Worm (Caenorhabditis elegans) whole organism, late embryonic: ENCODE data around the gene nlp-56.

Experiments used
- C08G9.2 ChIP-seq: sonication (generic microtip); optimal IDR thresholded peaks from 2 replicates; lab custom pipeline; 2016; ENCODE audit warnings: mild to moderate bottlenecking, missing genetic modification characterization, moderate library complexity, missing compliant biosample characterization
- C38D4.7 ChIP-seq: fragments of 200-800 bp; sonication (Bioruptor generic); optimal IDR thresholded peaks from 2 replicates; lab custom pipeline; 2018; ENCODE audit warnings: mild to moderate bottlenecking, missing genetic modification characterization, moderate library complexity, missing compliant biosample characterization
- F13H6.1 ChIP-seq: sonication (generic microtip); optimal IDR thresholded peaks from 2 replicates; lab custom pipeline; 2016; ENCODE audit warnings: missing genetic modification characterization, missing compliant biosample characterization
- K09A11.1 ChIP-seq: sonication (generic microtip); optimal IDR thresholded peaks from 2 replicates; lab custom pipeline; 2017; ENCODE audit warnings: antibody characterized with exemption, mild to moderate bottlenecking, missing genetic modification characterization, missing compliant biosample characterization; ENCODE audit not compliant: insufficient read depth
- T23F11.4 ChIP-seq: fragments of 200-800 bp; sonication (Bioruptor generic); optimal IDR thresholded peaks from 2 replicates; lab custom pipeline; 2018; ENCODE audit warnings: mild to moderate bottlenecking, missing genetic modification characterization, missing compliant biosample characterization
- Y22D7AL.16 ChIP-seq: sonication (generic microtip); optimal IDR thresholded peaks from 2 replicates; lab custom pipeline; 2016; ENCODE audit warnings: missing genetic modification characterization, missing compliant biosample characterization
- ahr-1 ChIP-seq: sonication (generic microtip); optimal IDR thresholded peaks from 2 replicates; lab custom pipeline; 2016; ENCODE audit warnings: missing genetic modification characterization, missing compliant biosample characterization
- ama-1 ChIP-seq: fragments of 150-350 bp; optimal IDR thresholded peaks from 2 replicates; lab custom pipeline; 2014
- ceh-14 ChIP-seq: sonication (generic microtip); optimal IDR thresholded peaks from 2 replicates; lab custom pipeline; 2016; ENCODE audit warnings: missing genotype, missing genetic modification characterization, missing compliant biosample characterization
- ceh-18 ChIP-seq: sonication (generic microtip); optimal IDR thresholded peaks from 2 replicates; lab custom pipeline; 2016; ENCODE audit warnings: missing genetic modification characterization, missing compliant biosample characterization
- ceh-19 ChIP-seq: fragments of 200-800 bp; sonication (Bioruptor generic); optimal IDR thresholded peaks from 2 replicates; lab custom pipeline; 2018; ENCODE audit warnings: mild to moderate bottlenecking, missing genetic modification characterization, missing compliant biosample characterization
- ceh-2 ChIP-seq: sonication (generic microtip); optimal IDR thresholded peaks from 2 replicates; lab custom pipeline; 2016; ENCODE audit warnings: missing genotype, missing genetic modification characterization, missing compliant biosample characterization
- ceh-22 ChIP-seq: sonication (generic microtip); optimal IDR thresholded peaks from 2 replicates; lab custom pipeline; 2017; ENCODE audit warnings: missing biosample characterization, missing genetic modification characterization
- ceh-31 ChIP-seq: sonication (generic microtip); optimal IDR thresholded peaks from 2 replicates; lab custom pipeline; 2016; ENCODE audit warnings: missing genetic modification characterization, missing compliant biosample characterization
- ceh-45 ChIP-seq: fragments of 200-800 bp; sonication (Bioruptor generic); IDR thresholded peaks from 2 replicates; pipeline ENCODE4 v1.3.6; 2022; ENCODE audit warnings: missing genetic modification reagents, missing genetic modification characterization, missing compliant biosample characterization
- ceh-48 ChIP-seq: sonication (generic microtip); optimal IDR thresholded peaks from 2 replicates; lab custom pipeline; 2016; ENCODE audit warnings: missing genetic modification characterization, inconsistent platforms, missing compliant biosample characterization
- ceh-6 ChIP-seq: fragments of 200-800 bp; sonication (Bioruptor generic); optimal IDR thresholded peaks from 2 replicates; lab custom pipeline; 2018; ENCODE audit warnings: mild to moderate bottlenecking, missing genetic modification characterization, missing compliant biosample characterization
- dve-1 ChIP-seq: sonication (generic microtip); optimal IDR thresholded peaks from 2 replicates; lab custom pipeline; 2017; ENCODE audit warnings: antibody characterized with exemption, mild to moderate bottlenecking, missing genetic modification characterization, missing compliant biosample characterization
- elt-2 ChIP-seq: sonication (generic microtip); optimal IDR thresholded peaks from 2 replicates; lab custom pipeline; 2016; ENCODE audit warnings: missing genetic modification reagents, missing genetic modification characterization, missing compliant biosample characterization
- ets-4 ChIP-seq: sonication (generic microtip); optimal IDR thresholded peaks from 2 replicates; lab custom pipeline; 2016; ENCODE audit warnings: missing genetic modification characterization, missing compliant biosample characterization
- eyg-1 ChIP-seq: sonication (generic microtip); optimal IDR thresholded peaks from 2 replicates; lab custom pipeline; 2016; ENCODE audit warnings: missing genotype, missing genetic modification characterization, missing compliant biosample characterization
- fkh-6 ChIP-seq: sonication (generic microtip); optimal IDR thresholded peaks from 2 replicates; lab custom pipeline; 2016; ENCODE audit warnings: missing genetic modification characterization, missing compliant biosample characterization
- hlh-13 ChIP-seq: fragments of 200-800 bp; sonication (Bioruptor generic); optimal IDR thresholded peaks from 2 replicates; lab custom pipeline; 2018; ENCODE audit warnings: mild to moderate bottlenecking, missing genetic modification characterization, missing compliant biosample characterization
- hlh-6 ChIP-seq: sonication (generic microtip); optimal IDR thresholded peaks from 2 replicates; lab custom pipeline; 2016; ENCODE audit warnings: missing genotype, missing genetic modification characterization, missing compliant biosample characterization
- hlh-8 ChIP-seq: sonication (generic microtip); optimal IDR thresholded peaks from 2 replicates; lab custom pipeline; 2016; ENCODE audit warnings: missing genotype, missing genetic modification characterization, missing compliant biosample characterization
- lim-6 ChIP-seq: sonication (generic microtip); optimal IDR thresholded peaks from 2 replicates; lab custom pipeline; 2016; ENCODE audit warnings: missing genetic modification characterization, missing compliant biosample characterization
- madf-2 ChIP-seq: sonication (generic microtip); optimal IDR thresholded peaks from 2 replicates; lab custom pipeline; 2017; ENCODE audit warnings: missing genetic modification characterization, missing compliant biosample characterization
- nfya-1 ChIP-seq: sonication (generic microtip); optimal IDR thresholded peaks from 2 replicates; lab custom pipeline; 2017; ENCODE audit warnings: missing genetic modification characterization, mild to moderate bottlenecking, missing compliant biosample characterization, antibody characterized with exemption, moderate library complexity
- nhr-11 ChIP-seq: fragments of 150-350 bp; optimal IDR thresholded peaks from 2 replicates; lab custom pipeline; 2014; ENCODE audit warnings: missing biosample characterization, missing genetic modification characterization
- nhr-232 ChIP-seq: sonication (generic microtip); optimal IDR thresholded peaks from 2 replicates; lab custom pipeline; 2016; ENCODE audit warnings: missing genetic modification characterization, missing compliant biosample characterization
- npax-4 ChIP-seq: sonication (generic microtip); optimal IDR thresholded peaks from 2 replicates; lab custom pipeline; 2016; ENCODE audit warnings: missing genetic modification characterization, missing compliant biosample characterization
- pag-3 ChIP-seq: sonication (generic microtip); optimal IDR thresholded peaks from 2 replicates; lab custom pipeline; 2016; ENCODE audit warnings: missing compliant biosample characterization, missing genetic modification characterization, borderline replicate concordance
- pat-9 ChIP-seq: fragments of 200-800 bp; sonication (Bioruptor generic); optimal IDR thresholded peaks from 2 replicates; lab custom pipeline; 2018; ENCODE audit warnings: mild to moderate bottlenecking, missing genetic modification characterization, moderate library complexity, missing compliant biosample characterization
- pax-1 ChIP-seq: fragments of 150-350 bp; optimal IDR thresholded peaks from 2 replicates; lab custom pipeline; 2014; ENCODE audit warnings: missing biosample characterization, missing genetic modification characterization
- pha-2 ChIP-seq: sonication (generic microtip); optimal IDR thresholded peaks from 2 replicates; lab custom pipeline; 2017; ENCODE audit warnings: mild to moderate bottlenecking, missing genetic modification characterization, missing compliant biosample characterization
- pha-4 ChIP-seq: fragments of 150-350 bp; optimal IDR thresholded peaks from 2 replicates; lab custom pipeline; 2018; ENCODE audit warnings: missing biosample characterization, missing genetic modification reagents, missing genetic modification characterization
- pros-1 ChIP-seq: fragments of 150-350 bp; optimal IDR thresholded peaks from 2 replicates; lab custom pipeline; 2014; ENCODE audit warnings: missing biosample characterization, missing genetic modification reagents, missing genetic modification characterization
- ref-2 ChIP-seq: sonication (generic microtip); optimal IDR thresholded peaks from 2 replicates; lab custom pipeline; 2016; ENCODE audit warnings: missing genetic modification characterization, missing compliant biosample characterization
- rnt-1 ChIP-seq: sonication (generic microtip); optimal IDR thresholded peaks from 2 replicates; lab custom pipeline; 2016; ENCODE audit warnings: missing genetic modification characterization, missing compliant biosample characterization
- sdc-2 ChIP-seq: sonication (generic microtip); optimal IDR thresholded peaks from 2 replicates; lab custom pipeline; 2016; ENCODE audit warnings: missing genotype, missing genetic modification characterization, missing compliant biosample characterization
- sox-4 ChIP-seq: sonication (generic microtip); optimal IDR thresholded peaks from 2 replicates; lab custom pipeline; 2017; ENCODE audit warnings: mild to moderate bottlenecking, missing genetic modification characterization, inconsistent platforms, missing compliant biosample characterization
- tbx-2 ChIP-seq: sonication (generic microtip); optimal IDR thresholded peaks from 2 replicates; lab custom pipeline; 2016; ENCODE audit warnings: missing genetic modification characterization, missing compliant biosample characterization
- tbx-7 ChIP-seq: sonication (generic microtip); optimal IDR thresholded peaks from 2 replicates; lab custom pipeline; 2016; ENCODE audit warnings: missing genotype, missing genetic modification characterization, missing compliant biosample characterization
- ttx-3 ChIP-seq: sonication (generic microtip); optimal IDR thresholded peaks from 2 replicates; lab custom pipeline; 2016; ENCODE audit warnings: missing genetic modification reagents, missing genetic modification characterization, missing compliant biosample characterization
- unc-3 ChIP-seq, 2 experiments: fragments of 200-800 bp in 1 of 2; sonication (Bioruptor generic) in 1 of 2; sonication (generic microtip) in 1 of 2; conservative IDR thresholded peaks in 1 of 2; optimal IDR thresholded peaks in 1 of 2; 2 replicates each; pipeline versions ENCODE4 v1.3.6 to Lab custom; 2016 to 2022; ENCODE audit warnings: missing compliant biosample characterization in 2 of 2, missing genetic modification characterization in 2 of 2, missing genetic modification reagents in 1 of 2
- unc-42 ChIP-seq: sonication (generic microtip); optimal IDR thresholded peaks from 2 replicates; lab custom pipeline; 2016; ENCODE audit warnings: missing genotype, missing genetic modification characterization, missing compliant biosample characterization
- unc-86 ChIP-seq: sonication (generic microtip); optimal IDR thresholded peaks from 2 replicates; lab custom pipeline; 2016; ENCODE audit warnings: missing genetic modification characterization, missing compliant biosample characterization
- zip-5 ChIP-seq: sonication (generic microtip); optimal IDR thresholded peaks from 2 replicates; lab custom pipeline; 2016; ENCODE audit warnings: missing genetic modification characterization, missing compliant biosample characterization
- ztf-16 ChIP-seq: sonication (generic microtip); optimal IDR thresholded peaks from 2 replicates; lab custom pipeline; 2017; ENCODE audit warnings: missing genetic modification characterization, missing compliant biosample characterization

The nlp-56 gene

ce11 chrIV:14793900-14794624 lies 9.5 kb upstream of the nlp-56 start (continued):
- no peak for TF ChIP-seq zip-5
- TF ChIP-seq F13H6.1 (tag; lab: Kevin White, UChicago) = no peak
- no peak for TF ChIP-seq C08G9.2 (tag; lab: Kevin White, UChicago)
- TF ChIP-seq hlh-13 (GFP tag; lab: Kevin White, UChicago) = no peak
- no peak for TF ChIP-seq eyg-1 (tag; lab: Kevin White, UChicago)
- no peak for TF ChIP-seq ahr-1 (tag; lab: Kevin White, UChicago)
- peak; percentile 27 for TF ChIP-seq ceh-6 (GFP tag; lab: Kevin White, UChicago)
- TF ChIP-seq ceh-2 (tag; lab: Kevin White, UChicago) = no peak
- no peak for TF ChIP-seq pag-3 (tag; lab: Kevin White, UChicago)
- peak; percentile 59 for TF ChIP-seq ref-2 (tag; lab: Kevin White, UChicago)
- no peak for TF ChIP-seq ttx-3 (tag; lab: Kevin White, UChicago)
- no peak for TF ChIP-seq madf-2
- TF ChIP-seq npax-4 = no peak
- TF ChIP-seq ceh-31 (tag; lab: Kevin White, UChicago) = peak; percentile 63
- no peak for TF ChIP-seq unc-3 (GFP tag; conservative IDR thresholded peaks at IDR 0.05; lab: Robert Waterston, UW)
- no peak for TF ChIP-seq unc-3 (tag; optimal IDR thresholded peaks at IDR 0.05; lab: Kevin White, UChicago)
- TF ChIP-seq ama-1 = no peak
- peak; percentile 50 for TF ChIP-seq ceh-19
- peak; percentile 7 for TF ChIP-seq ceh-14 (tag; lab: Kevin White, UChicago)
- peak; percentile 51 for TF ChIP-seq ets-4 (tag; lab: Kevin White, UChicago)
- no peak for TF ChIP-seq elt-2
- peak; percentile 27 for TF ChIP-seq pha-2 (tag; lab: Kevin White, UChicago)
- TF ChIP-seq hlh-8 (tag; lab: Kevin White, UChicago) = no peak
- no peak for TF ChIP-seq unc-42 (tag; lab: Kevin White, UChicago)
- TF ChIP-seq sdc-2 (tag; lab: Kevin White, UChicago) = no peak
- TF ChIP-seq ceh-22 (tag; lab: Kevin White, UChicago) = no peak
- no peak for TF ChIP-seq hlh-6
- TF ChIP-seq rnt-1 (tag; lab: Kevin White, UChicago) = peak; percentile 61
- no peak for TF ChIP-seq dve-1
- TF ChIP-seq K09A11.1 (tag; lab: Kevin White, UChicago) = no peak
- peak; percentile 94 for TF ChIP-seq ceh-48 (tag; lab: Kevin White, UChicago)
- TF ChIP-seq unc-86 (tag; lab: Kevin White, UChicago) = no peak
- peak; percentile 36 for TF ChIP-seq tbx-2
- TF ChIP-seq fkh-6 = no peak
- peak; percentile 2 for TF ChIP-seq pros-1 (tag; lab: Kevin White, UChicago)
- TF ChIP-seq nhr-232 (tag; lab: Kevin White, UChicago) = no peak
- peak; percentile 30 for TF ChIP-seq ceh-18 (tag; lab: Kevin White, UChicago)
- no peak for TF ChIP-seq lim-6 (tag; lab: Kevin White, UChicago)
- TF ChIP-seq tbx-7 (tag; lab: Kevin White, UChicago) = no peak
- no peak for TF ChIP-seq pha-4
- no peak for TF ChIP-seq pax-1
- TF ChIP-seq pat-9 = no peak
- TF ChIP-seq T23F11.4 (GFP tag; lab: Kevin White, UChicago) = no peak
- peak; percentile 1 for TF ChIP-seq C38D4.7 (GFP tag; lab: Kevin White, UChicago)
- TF ChIP-seq nhr-11 = no peak
- no peak for TF ChIP-seq ceh-45
- TF ChIP-seq sox-4 (tag; lab: Kevin White, UChicago) = no peak
- TF ChIP-seq ztf-16 (tag; lab: Kevin White, UChicago) = no peak
- TF ChIP-seq Y22D7AL.16 (tag; lab: Kevin White, UChicago) = no peak
- TF ChIP-seq nfya-1 = peak; percentile 75
